Worm (Caenorhabditis elegans): ENCODE measurements around the gene Y47D7A.18.
A peak's percentile ranks its signal among the peaks of the same experiment; 100 is the strongest.

Y47D7A.18 gene

DNA sequence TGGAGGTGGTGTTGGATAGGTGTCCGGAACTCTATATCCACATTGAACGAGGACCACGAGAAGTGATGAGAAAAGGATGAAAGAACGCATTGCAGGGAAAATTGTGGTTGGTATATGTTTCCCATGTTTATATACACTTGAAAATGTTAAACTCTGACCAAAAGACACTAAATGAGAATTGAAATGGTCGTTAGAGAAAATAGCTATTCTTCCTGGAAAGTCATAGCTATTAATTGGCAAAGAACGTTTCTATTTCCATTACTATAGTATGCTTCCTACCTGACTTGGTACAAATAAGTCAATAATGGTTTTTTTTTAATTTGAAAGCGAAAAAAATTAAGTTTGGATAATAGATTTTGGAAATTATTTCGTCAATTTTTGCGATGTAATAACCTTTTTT, at the start of gene Y47D7A.18:
Y47D7A.18 (minus strand) TSS at position 101 of the 400 bp plus-strand sequence.
- TF ChIP-seq odd-2 (tag; optimal IDR thresholded peaks at IDR 0.05) (no peak), gmeb-2 (tag; optimal IDR thresholded peaks at IDR 0.05) (no peak), pha-2 (tag; optimal IDR thresholded peaks at IDR 0.05) (no peak), dve-1 (tag; optimal IDR thresholded peaks at IDR 0.05) (no peak), pat-9 (tag; optimal IDR thresholded peaks at IDR 0.05) (no peak), T23F11.4 (GFP tag; optimal IDR thresholded peaks at IDR 0.05) (no peak), unc-42 (tag; optimal IDR thresholded peaks at IDR 0.05) (no peak), hlh-30 (tag; optimal IDR thresholded peaks at IDR 0.05; ENCODE audit: insufficient read depth) (no peak), ceh-22 (tag; optimal IDR thresholded peaks at IDR 0.05) (no peak), npax-4 (tag; optimal IDR thresholded peaks at IDR 0.05) (no peak), lin-11 (tag; optimal IDR thresholded peaks at IDR 0.05) (no peak), ceh-14 (tag; optimal IDR thresholded peaks at IDR 0.05) (no peak), ceh-2 (tag; optimal IDR thresholded peaks at IDR 0.05) (no peak), sox-4 (tag; optimal IDR thresholded peaks at IDR 0.05) (no peak), hlh-6 (tag; optimal IDR thresholded peaks at IDR 0.05) (no peak), zip-5 (tag; optimal IDR thresholded peaks at IDR 0.05) (no peak), pqm-1 (tag; optimal IDR thresholded peaks at IDR 0.05) (no peak), fkh-10 (GFP tag; optimal IDR thresholded peaks at IDR 0.05) (no peak), ceh-9 (tag; optimal IDR thresholded peaks at IDR 0.05) (no peak)

DNA sequence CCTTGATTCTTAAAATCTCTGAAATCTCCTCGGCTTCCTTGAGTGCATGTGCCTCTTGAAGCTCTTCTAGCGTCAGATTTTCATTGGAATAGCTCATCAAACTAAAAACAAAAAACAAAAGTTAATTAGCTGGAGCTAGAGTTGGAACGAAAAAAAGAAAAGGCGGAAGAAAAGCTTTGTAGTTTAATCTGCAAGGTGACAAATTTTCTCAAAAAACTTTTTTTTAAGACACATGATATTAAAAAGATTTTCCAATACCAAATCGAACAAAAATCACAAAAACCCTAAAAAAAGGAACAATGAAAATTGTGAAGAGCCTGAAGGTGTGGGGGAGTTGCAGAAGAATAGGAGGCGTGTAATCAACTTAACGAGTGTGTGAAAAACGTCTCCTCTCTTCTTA, 38.0 kb upstream of the Y47D7A.18 start, which contains the start of gene gnrr-5:
gnrr-5 (minus strand) TSS at position 101 of the 400 bp plus-strand sequence.
- no peak for TF ChIP-seq nfya-1 (tag; optimal IDR thresholded peaks at IDR 0.05)
- no peak for TF ChIP-seq fax-1 (tag; optimal IDR thresholded peaks at IDR 0.05)
- no peak for TF ChIP-seq fkh-10 (GFP tag; optimal IDR thresholded peaks at IDR 0.05)
- no peak for TF ChIP-seq hlh-30 (tag; optimal IDR thresholded peaks at IDR 0.05; ENCODE audit: insufficient read depth)
- TF ChIP-seq madf-2 (tag; optimal IDR thresholded peaks at IDR 0.05) = no peak
- no peak for TF ChIP-seq unc-55 (GFP tag; optimal IDR thresholded peaks at IDR 0.05)
- no peak for TF ChIP-seq K09A11.1 (tag; optimal IDR thresholded peaks at IDR 0.05; ENCODE audit: insufficient read depth)
- TF ChIP-seq ceh-6 (GFP tag; optimal IDR thresholded peaks at IDR 0.05) = no peak
- TF ChIP-seq pat-9 (tag; optimal IDR thresholded peaks at IDR 0.05) = no peak
- no peak for TF ChIP-seq Y22D7AL.16 (tag; optimal IDR thresholded peaks at IDR 0.05)

DNA sequence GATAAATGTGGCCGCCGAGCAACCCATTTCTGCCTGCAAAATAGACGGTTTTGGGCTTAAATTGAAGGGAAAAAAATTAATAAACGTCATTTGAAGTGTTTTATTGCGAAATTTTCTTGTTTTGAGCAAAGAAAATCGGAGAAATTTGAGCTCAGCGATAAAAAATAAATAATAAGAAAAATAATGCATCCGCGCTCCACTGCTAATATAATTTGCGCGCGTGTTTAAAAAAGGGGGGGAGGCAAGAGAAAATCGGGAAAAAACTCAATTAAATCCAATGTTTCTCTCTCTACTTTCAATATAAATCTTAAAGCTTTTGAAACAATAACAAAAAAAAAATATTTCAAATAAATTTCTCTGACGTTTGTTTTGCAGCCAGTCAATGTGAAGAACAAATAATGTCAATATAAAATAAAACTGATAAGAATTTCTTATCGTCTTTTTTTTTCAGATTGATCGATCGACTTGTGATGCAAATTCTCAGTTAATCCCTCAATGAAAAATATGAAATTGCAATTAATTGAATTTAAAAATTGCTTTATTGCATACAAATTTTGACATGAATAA, 34.0 kb upstream of the Y47D7A.18 start, which contains the start of gene rft-2:
rft-2 (minus strand) TSS at position 41 of the 567 bp plus-strand sequence.
- TF ChIP-seq elt-2 (tag; optimal IDR thresholded peaks at IDR 0.05) (peak; percentile 70), tbx-2 (tag; optimal IDR thresholded peaks at IDR 0.05) (no peak), ceh-24 (tag; optimal IDR thresholded peaks at IDR 0.05) (no peak), ceh-48 (tag; optimal IDR thresholded peaks at IDR 0.05) (no peak), hlh-8 (tag; optimal IDR thresholded peaks at IDR 0.05) (no peak), nfya-1 (tag; optimal IDR thresholded peaks at IDR 0.05) (peak; percentile 15), ceh-34 (tag; optimal IDR thresholded peaks at IDR 0.05) (peak; percentile 22), fkh-6 (tag; optimal IDR thresholded peaks at IDR 0.05) (no peak), eyg-1 (tag; optimal IDR thresholded peaks at IDR 0.05) (no peak), unc-42 (tag; optimal IDR thresholded peaks at IDR 0.05) (peak; percentile 90), ceh-2 (tag; optimal IDR thresholded peaks at IDR 0.05) (peak; percentile 2), syd-9 (tag; optimal IDR thresholded peaks at IDR 0.05) (no peak), ceh-6 (GFP tag; optimal IDR thresholded peaks at IDR 0.05) (no peak), fax-1 (tag; optimal IDR thresholded peaks at IDR 0.05) (no peak)

DNA sequence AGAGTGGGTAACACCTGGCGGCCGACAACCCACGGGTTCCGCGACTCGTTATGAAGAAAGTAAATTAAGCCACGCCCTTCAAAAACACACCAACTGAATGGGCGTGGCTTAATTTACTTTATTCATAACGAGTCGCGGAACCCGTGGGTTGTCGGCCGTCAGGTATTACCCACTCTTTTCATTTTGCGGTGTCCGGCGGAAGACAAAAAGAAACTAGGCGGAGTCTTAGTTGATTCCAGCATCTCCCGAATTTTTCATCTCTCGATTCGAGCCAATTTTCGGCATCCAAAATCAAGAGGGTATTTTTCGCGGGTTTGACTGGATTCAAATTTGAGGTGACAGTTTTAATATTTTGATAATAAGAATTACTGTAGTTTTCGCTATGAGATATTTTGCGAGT, 31.0 kb upstream of the Y47D7A.18 start:
- TF ChIP-seq sox-4 (tag; optimal IDR thresholded peaks at IDR 0.05) = no peak
- no peak for TF ChIP-seq ttx-3 (tag; optimal IDR thresholded peaks at IDR 0.05)
- TF ChIP-seq T23F11.4 (GFP tag; optimal IDR thresholded peaks at IDR 0.05) = no peak

Measured in whole organism, late embryonic.